Fruit fly (Drosophila melanogaster) whole organism, wandering third instar larva: ENCODE measurements around the gene CG5934.
A peak's percentile ranks its signal among the peaks of the same experiment; 100 is the strongest.

Experiments
- Abd-B ChIP-seq: fragments of >200 bp; optimal IDR thresholded peaks from 2 replicates; lab custom pipeline; 2017; ENCODE audit warnings: missing biosample characterization, missing genetic modification characterization
- CG32264 ChIP-seq: fragments of 200-800 bp; sonication (Bioruptor generic); optimal IDR thresholded peaks from 2 replicates; lab custom pipeline; 2016; ENCODE audit warnings: missing biosample characterization, missing genetic modification characterization
- CG9705 ChIP-seq: fragments of 200-800 bp; sonication (Bioruptor generic); optimal IDR thresholded peaks from 2 replicates; lab custom pipeline; 2018; ENCODE audit warnings: missing biosample characterization, mild to moderate bottlenecking, missing genetic modification characterization
- CrebA ChIP-seq: fragments of 200-800 bp; sonication (Bioruptor generic); optimal IDR thresholded peaks from 2 replicates; lab custom pipeline; 2016; ENCODE audit warnings: missing biosample characterization, mild to moderate bottlenecking, missing genetic modification characterization, borderline replicate concordance
- Dfd ChIP-seq: fragments of >200 bp; optimal IDR thresholded peaks from 2 replicates; lab custom pipeline; 2017; ENCODE audit warnings: missing biosample characterization, missing genetic modification characterization
- Dif ChIP-seq: fragments of 200-275, 200-300 bp; sonication (Bioruptor generic); optimal IDR thresholded peaks from 2 replicates; lab custom pipeline; 2018; ENCODE audit warnings: missing biosample characterization, missing genetic modification characterization; ENCODE audit not compliant: partially characterized antibody
- GATAd ChIP-seq: sonication (Bioruptor generic); optimal IDR thresholded peaks from 2 replicates; lab custom pipeline; 2016; ENCODE audit warnings: missing biosample characterization, missing genetic modification characterization
- HLH106 ChIP-seq: fragments of 200-800 bp; optimal IDR thresholded peaks from 3 replicates; lab custom pipeline; 2019; ENCODE audit warnings: missing biosample characterization, mild to moderate bottlenecking, missing genetic modification characterization, moderate library complexity
- Hnf4 ChIP-seq: fragments of 200-800 bp; sonication (Bioruptor generic); optimal IDR thresholded peaks from 2 replicates; lab custom pipeline; 2016; ENCODE audit warnings: missing biosample characterization, mild to moderate bottlenecking, missing genetic modification characterization
- Hr78 ChIP-seq: fragments of >200 bp; optimal IDR thresholded peaks from 2 replicates; lab custom pipeline; 2017; ENCODE audit warnings: missing biosample characterization, missing genetic modification characterization
- Hr83 ChIP-seq: fragments of 200-300 bp; sonication (Bioruptor generic); optimal IDR thresholded peaks from 2 replicates; lab custom pipeline; 2016; ENCODE audit warnings: missing biosample characterization, mild to moderate bottlenecking, missing genetic modification characterization, moderate library complexity; ENCODE audit not compliant: poor library complexity, severe bottlenecking
- Jra ChIP-seq: sonication (Bioruptor generic); optimal IDR thresholded peaks from 2 replicates; lab custom pipeline; 2016; ENCODE audit warnings: missing biosample characterization, missing genetic modification characterization
- Mio ChIP-seq: sonication (Bioruptor generic); optimal IDR thresholded peaks from 2 replicates; lab custom pipeline; 2016; ENCODE audit warnings: missing biosample characterization, missing genetic modification characterization
- Myc ChIP-seq: fragments of >200 bp; optimal IDR thresholded peaks from 2 replicates; lab custom pipeline; 2017
- OdsH ChIP-seq: fragments of 200-800 bp; sonication (Bioruptor generic); optimal IDR thresholded peaks from 2 replicates; lab custom pipeline; 2016; ENCODE audit warnings: missing biosample characterization, mild to moderate bottlenecking, missing genetic modification characterization
- Rel ChIP-seq, 2 experiments: fragments of 200-800 bp; sonication (Bioruptor generic) in 1 of 2; optimal IDR thresholded peaks; 2 replicates in 1 of 2; 3 replicates in 1 of 2; lab custom pipeline; 2016 to 2019; ENCODE audit warnings: mild to moderate bottlenecking in 2 of 2, missing biosample characterization in 2 of 2, missing genetic modification characterization in 2 of 2, moderate library complexity in 1 of 2
- Sp1 ChIP-seq: fragments of 200-800 bp; sonication (Bioruptor generic); optimal IDR thresholded peaks from 3 replicates; lab custom pipeline; 2019; ENCODE audit warnings: missing biosample characterization, mild to moderate bottlenecking, missing genetic modification characterization, moderate library complexity
- Vsx2 ChIP-seq: fragments of 200-300, 225-300 bp; sonication (Bioruptor generic); optimal IDR thresholded peaks from 2 replicates; lab custom pipeline; 2018; ENCODE audit warnings: missing biosample characterization, missing genetic modification characterization; ENCODE audit not compliant: partially characterized antibody
- br ChIP-seq: fragments of 200-800 bp; sonication (Bioruptor generic); optimal IDR thresholded peaks from 2 replicates; lab custom pipeline; 2016; ENCODE audit warnings: missing biosample characterization, missing genetic modification characterization
- brk ChIP-seq: fragments of 200-800 bp; sonication (Bioruptor generic); optimal IDR thresholded peaks from 2 replicates; lab custom pipeline; 2016; ENCODE audit warnings: missing biosample characterization, mild to moderate bottlenecking, missing genetic modification characterization
- dl ChIP-seq, 2 experiments: fragments of 175-275, 200-275 bp in 1 of 2; fragments of 200-275 bp in 1 of 2; sonication (Bioruptor generic); optimal IDR thresholded peaks; lab custom pipeline; 2018; ENCODE audit warnings: mild to moderate bottlenecking in 2 of 2, missing biosample characterization in 2 of 2, missing genetic modification characterization in 2 of 2, moderate library complexity in 2 of 2; ENCODE audit not compliant: partially characterized antibody in 2 of 2, insufficient read depth in 1 of 2
- dmrt93B ChIP-seq: fragments of 200-800 bp; sonication (Bioruptor generic); optimal IDR thresholded peaks from 2 replicates; lab custom pipeline; 2018; ENCODE audit warnings: missing biosample characterization, mild to moderate bottlenecking, missing genetic modification characterization
- dsf ChIP-seq: sonication (Bioruptor generic); optimal IDR thresholded peaks from 2 replicates; lab custom pipeline; 2016; ENCODE audit warnings: missing biosample characterization, missing genetic modification characterization, borderline replicate concordance
- ey ChIP-seq: fragments of 200-800 bp; sonication (Bioruptor generic); optimal IDR thresholded peaks from 2 replicates; lab custom pipeline; 2016; ENCODE audit warnings: missing biosample characterization, missing genetic modification characterization
- foxo ChIP-seq, 2 experiments: fragments of 200-800 bp; sonication (Bioruptor generic); optimal IDR thresholded peaks; 2 replicates in 1 of 2; 3 replicates in 1 of 2; lab custom pipeline; 2016 to 2017; ENCODE audit warnings: missing biosample characterization in 2 of 2, missing genetic modification characterization in 2 of 2
- fru ChIP-seq: fragments of 200-800 bp; sonication (Bioruptor generic); optimal IDR thresholded peaks from 3 replicates; lab custom pipeline; 2016; ENCODE audit warnings: missing biosample characterization, mild to moderate bottlenecking, missing genetic modification characterization
- h ChIP-seq: fragments of 200-800 bp; sonication (Bioruptor generic); optimal IDR thresholded peaks from 3 replicates; lab custom pipeline; 2016; ENCODE audit warnings: missing biosample characterization, mild to moderate bottlenecking, missing genetic modification characterization
- jim ChIP-seq: fragments of 175-275, 200-325 bp; sonication (Bioruptor generic); optimal IDR thresholded peaks from 2 replicates; lab custom pipeline; 2016; ENCODE audit warnings: missing biosample characterization, mild to moderate bottlenecking, missing genetic modification characterization
- lola ChIP-seq: fragments of >200 bp; optimal IDR thresholded peaks from 2 replicates; lab custom pipeline; 2017; ENCODE audit warnings: missing biosample characterization, missing genetic modification characterization
- pan ChIP-seq: fragments of >200 bp; optimal IDR thresholded peaks from 2 replicates; lab custom pipeline; 2017
- psq ChIP-seq: fragments of 200-800 bp; sonication (Bioruptor generic); optimal IDR thresholded peaks from 3 replicates; lab custom pipeline; 2017; ENCODE audit warnings: missing biosample characterization, mild to moderate bottlenecking, missing genetic modification characterization, moderate library complexity
- rgr ChIP-seq: fragments of 200-800 bp; sonication (Bioruptor generic); optimal IDR thresholded peaks from 3 replicates; lab custom pipeline; 2016; ENCODE audit warnings: missing biosample characterization, mild to moderate bottlenecking, missing genetic modification characterization
- sage ChIP-seq: fragments of 200-800 bp; sonication (Bioruptor generic); optimal IDR thresholded peaks from 2 replicates; lab custom pipeline; 2016; ENCODE audit warnings: missing biosample characterization, mild to moderate bottlenecking, missing genetic modification characterization
- sv ChIP-seq: fragments of 200-800 bp; sonication (Bioruptor generic); optimal IDR thresholded peaks from 3 replicates; lab custom pipeline; 2016; ENCODE audit warnings: missing biosample characterization, missing genetic modification characterization
- tai ChIP-seq: sonication (Bioruptor generic); optimal IDR thresholded peaks from 2 replicates; lab custom pipeline; 2016; ENCODE audit warnings: missing biosample characterization, missing genetic modification characterization
- usp ChIP-seq: fragments of >200 bp; optimal IDR thresholded peaks from 2 replicates; lab custom pipeline; 2017; ENCODE audit warnings: missing biosample characterization, missing genetic modification characterization
- woc ChIP-seq: sonication (Bioruptor generic); optimal IDR thresholded peaks from 2 replicates; lab custom pipeline; 2016; ENCODE audit warnings: missing biosample characterization, mild to moderate bottlenecking, missing genetic modification characterization

The CG5934 gene

DNA sequence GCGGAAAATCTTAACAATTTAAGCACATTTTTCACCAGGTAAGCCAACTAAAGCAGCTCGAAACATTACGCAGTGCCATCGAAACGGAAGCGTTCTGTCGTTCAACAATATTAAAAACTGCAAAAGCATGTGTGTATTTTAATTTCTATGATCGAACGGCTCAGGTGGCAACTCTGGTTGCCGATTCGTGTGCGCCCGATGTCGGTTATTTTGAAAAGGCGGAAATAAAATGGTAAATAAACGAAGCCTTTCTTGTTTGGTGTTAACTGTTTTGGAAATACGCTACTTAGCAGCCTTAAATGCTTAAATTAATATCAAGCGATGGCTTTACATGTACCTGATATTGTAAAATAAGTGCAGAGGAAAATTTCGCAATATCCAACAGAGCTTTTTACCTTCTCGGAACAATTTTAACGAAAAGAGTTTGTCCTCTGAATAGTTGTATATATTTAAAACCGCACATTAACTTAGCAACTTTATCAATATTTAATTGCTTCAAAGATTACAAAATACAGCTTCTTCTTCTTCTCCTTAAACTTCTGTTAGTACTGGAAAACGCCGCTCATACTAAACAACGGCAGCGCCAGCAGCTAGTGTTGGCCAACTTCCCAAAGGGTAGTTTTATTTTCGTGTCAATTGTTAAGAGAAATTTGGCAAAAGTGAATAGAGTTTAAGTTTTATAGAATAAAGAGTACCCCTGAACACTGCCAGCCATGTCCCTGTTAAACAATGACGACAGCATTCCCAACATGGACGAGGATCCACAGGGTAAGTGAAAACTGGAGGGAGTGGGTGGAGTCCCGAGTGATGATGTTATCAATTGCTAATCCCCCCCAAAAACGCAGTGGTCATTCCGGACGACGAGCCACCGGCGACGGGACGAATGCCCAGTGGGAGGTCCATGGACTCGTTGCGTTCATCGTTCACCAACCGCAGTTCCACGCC, at the start of gene CG5934:
Gene CG5934, plus strand, starts transcription at position 588 of the 945 bp plus-strand sequence.
- no peak for TF ChIP-seq woc (GFP tag; lab: Kevin White, UChicago)
- peak; percentile 48 for TF ChIP-seq ey (GFP tag; lab: Kevin White, UChicago)
- peak; percentile 10 for TF ChIP-seq Myc (lab: Kevin White, UChicago)
- TF ChIP-seq usp (GFP tag; lab: Kevin White, UChicago) = no peak
- peak; percentile 22 for TF ChIP-seq Sp1 (GFP tag; lab: Kevin White, UChicago)
- TF ChIP-seq Abd-B = no peak
- no peak for TF ChIP-seq CrebA (GFP tag; lab: Kevin White, UChicago)
- TF ChIP-seq Mio (GFP tag; lab: Kevin White, UChicago) = no peak
- TF ChIP-seq jim = no peak
- TF ChIP-seq psq = peak; percentile 11
- TF ChIP-seq sage = no peak
- TF ChIP-seq Vsx2 (GFP tag; lab: Kevin White, UChicago) = no peak
- TF ChIP-seq dsf (GFP tag; lab: Kevin White, UChicago) = no peak
- no peak for TF ChIP-seq dl (GFP tag; optimal IDR thresholded peaks at IDR 0.05; lab: Kevin White, UChicago; ENCODE audit: insufficient read depth in 1 of 2, partially characterized antibody in 2 of 2)
- TF ChIP-seq Hr83 = peak; percentile 59
- TF ChIP-seq sv (GFP tag; lab: Kevin White, UChicago) = peak; percentile 23
- TF ChIP-seq dmrt93B (GFP tag; lab: Kevin White, UChicago) = peak; percentile 16
- TF ChIP-seq Rel (GFP tag; optimal IDR thresholded peaks at IDR 0.05; lab: Kevin White, UChicago) = no peak
- TF ChIP-seq Rel (tag; optimal IDR thresholded peaks at IDR 0.05; lab: Kevin White, UChicago) = peak; percentile 77
- TF ChIP-seq OdsH (GFP tag; lab: Kevin White, UChicago) = peak; percentile 29
- no peak for TF ChIP-seq tai (GFP tag; lab: Kevin White, UChicago)
- TF ChIP-seq Jra = no peak
- TF ChIP-seq fru (GFP tag; lab: Kevin White, UChicago) = no peak
- TF ChIP-seq brk = no peak
- peak; percentile 32 for TF ChIP-seq br
- no peak for TF ChIP-seq HLH106 (tag; lab: Kevin White, UChicago)
- TF ChIP-seq Hr78 (GFP tag; lab: Kevin White, UChicago) = no peak
- no peak for TF ChIP-seq Dif (GFP tag; lab: Kevin White, UChicago)
- TF ChIP-seq Dfd (GFP tag; lab: Kevin White, UChicago) = no peak
- TF ChIP-seq h (GFP tag; lab: Kevin White, UChicago) = peak; percentile 68
- TF ChIP-seq GATAd (GFP tag; lab: Kevin White, UChicago) = no peak
- peak; percentile 54 for TF ChIP-seq rgr (GFP tag; lab: Kevin White, UChicago)
- peak; percentile 15 to 51 for TF ChIP-seq foxo (GFP tag; optimal IDR thresholded peaks at IDR 0.05; lab: Kevin White, UChicago)

DNA sequence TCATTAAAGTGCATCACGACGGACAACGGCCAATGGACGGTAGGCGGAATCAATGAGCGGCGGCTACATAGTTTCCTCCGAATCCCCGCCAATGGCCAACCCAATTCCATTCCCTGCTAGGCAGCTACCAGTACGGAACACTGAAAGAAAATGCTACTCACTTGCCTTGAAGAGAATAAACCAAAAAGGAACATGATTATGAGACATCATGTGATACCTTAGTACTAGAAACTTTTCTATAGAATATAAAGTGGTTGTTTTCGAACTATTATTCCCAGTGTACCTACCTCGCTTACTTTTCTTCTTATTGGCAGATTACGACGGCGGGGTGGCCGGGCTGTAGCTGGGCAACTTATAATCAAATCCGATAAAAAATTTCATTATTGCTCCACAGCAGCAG, 48.8 kb upstream of the CG5934 start:
- TF ChIP-seq Sp1 (GFP tag; lab: Kevin White, UChicago) = peak; percentile 42
- no peak for TF ChIP-seq lola (GFP tag; lab: Kevin White, UChicago)
- no peak for TF ChIP-seq Dif (GFP tag; lab: Kevin White, UChicago)
- TF ChIP-seq Jra = no peak
- TF ChIP-seq Mio (GFP tag; lab: Kevin White, UChicago) = no peak
- TF ChIP-seq dmrt93B (GFP tag; lab: Kevin White, UChicago) = no peak
- peak; percentile 65 for TF ChIP-seq woc (GFP tag; lab: Kevin White, UChicago)
- peak; percentile 55 for TF ChIP-seq fru (GFP tag; lab: Kevin White, UChicago)
- no peak for TF ChIP-seq sage
- TF ChIP-seq Rel (GFP tag; optimal IDR thresholded peaks at IDR 0.05; lab: Kevin White, UChicago) = no peak
- TF ChIP-seq Rel (tag; optimal IDR thresholded peaks at IDR 0.05; lab: Kevin White, UChicago) = no peak
- no peak for TF ChIP-seq Hr78 (GFP tag; lab: Kevin White, UChicago)
- no peak for TF ChIP-seq Hr83
- TF ChIP-seq dl (GFP tag; optimal IDR thresholded peaks at IDR 0.05; lab: Kevin White, UChicago; ENCODE audit: insufficient read depth in 1 of 2, partially characterized antibody in 2 of 2) = no peak
- no peak for TF ChIP-seq jim
- no peak for TF ChIP-seq Hnf4 (GFP tag; lab: Kevin White, UChicago)
- peak; percentile 48 for TF ChIP-seq HLH106 (tag; lab: Kevin White, UChicago)
- no peak for TF ChIP-seq CG32264 (GFP tag; lab: Kevin White, UChicago)
- peak; percentile 33 for TF ChIP-seq ey (GFP tag; lab: Kevin White, UChicago)
- no peak for TF ChIP-seq Dfd (GFP tag; lab: Kevin White, UChicago)
- peak in 1 of 2 experiments; percentile 55 for TF ChIP-seq foxo (GFP tag; optimal IDR thresholded peaks at IDR 0.05; lab: Kevin White, UChicago)
- no peak for TF ChIP-seq pan (lab: Kevin White, UChicago)
- peak; percentile 55 for TF ChIP-seq h (GFP tag; lab: Kevin White, UChicago)
- no peak for TF ChIP-seq Abd-B
- no peak for TF ChIP-seq usp (GFP tag; lab: Kevin White, UChicago)
- TF ChIP-seq CrebA (GFP tag; lab: Kevin White, UChicago) = no peak
- no peak for TF ChIP-seq CG9705
- TF ChIP-seq rgr (GFP tag; lab: Kevin White, UChicago) = peak; percentile 29
- peak; percentile 29 for TF ChIP-seq OdsH (GFP tag; lab: Kevin White, UChicago)
- no peak for TF ChIP-seq brk
- no peak for TF ChIP-seq GATAd (GFP tag; lab: Kevin White, UChicago)
- no peak for TF ChIP-seq Myc (lab: Kevin White, UChicago)
- no peak for TF ChIP-seq tai (GFP tag; lab: Kevin White, UChicago)
- TF ChIP-seq br = peak; percentile 44
